Worm (Caenorhabditis elegans) whole organism, L1 larva: ENCODE results near the gene srg-55.
"Not testable (repeated sequence)": the region's sequence is repeated elsewhere in the genome, so short reads cannot be mapped to it uniquely, and the experiment has no call there.

ENCODE experiments used
- nhr-11 ChIP-seq: fragments of 150-350 bp; optimal IDR thresholded peaks from 2 replicates; lab custom pipeline; 2014; ENCODE audit warnings: missing biosample characterization, missing genetic modification characterization
- nhr-85 ChIP-seq: sonication (generic microtip); peaks from one replicate; lab custom pipeline; 2016; ENCODE audit warnings: missing genetic modification characterization, inconsistent platforms, missing compliant biosample characterization
- nhr-90 ChIP-seq: sonication (generic microtip); optimal IDR thresholded peaks from 2 replicates; lab custom pipeline; 2016; ENCODE audit warnings: mild to moderate bottlenecking, missing genetic modification characterization, missing compliant biosample characterization; ENCODE audit not compliant: poor library complexity

DNA sequence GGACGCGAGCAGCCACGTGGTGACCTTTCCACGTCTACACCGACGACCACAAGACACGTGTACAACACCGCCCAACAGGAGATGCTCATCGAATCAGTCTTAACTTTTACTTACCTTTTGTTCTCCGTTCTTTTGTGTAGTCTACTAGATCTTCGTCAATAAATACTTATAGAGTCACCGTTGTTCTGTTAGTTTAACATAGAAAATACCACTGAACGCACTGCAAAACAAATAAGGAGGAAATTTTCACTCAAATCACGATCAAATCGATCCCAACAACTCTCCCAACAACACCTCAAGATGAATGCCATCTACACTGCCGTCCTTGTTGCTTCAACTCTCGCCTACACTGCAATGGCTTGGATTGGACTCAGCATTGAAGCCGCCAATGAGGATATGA is 37.4 kb downstream of the srg-55 start, which contains the start of gene nspa-2:
- not testable (repeated sequence) for TF ChIP-seq nhr-11, nhr-85, nhr-90 (tag; lab: Kevin White, UChicago)
